Fruit fly (Drosophila melanogaster): Measurements from ENCODE around the gene Strump.

Gene Strump

DNA sequence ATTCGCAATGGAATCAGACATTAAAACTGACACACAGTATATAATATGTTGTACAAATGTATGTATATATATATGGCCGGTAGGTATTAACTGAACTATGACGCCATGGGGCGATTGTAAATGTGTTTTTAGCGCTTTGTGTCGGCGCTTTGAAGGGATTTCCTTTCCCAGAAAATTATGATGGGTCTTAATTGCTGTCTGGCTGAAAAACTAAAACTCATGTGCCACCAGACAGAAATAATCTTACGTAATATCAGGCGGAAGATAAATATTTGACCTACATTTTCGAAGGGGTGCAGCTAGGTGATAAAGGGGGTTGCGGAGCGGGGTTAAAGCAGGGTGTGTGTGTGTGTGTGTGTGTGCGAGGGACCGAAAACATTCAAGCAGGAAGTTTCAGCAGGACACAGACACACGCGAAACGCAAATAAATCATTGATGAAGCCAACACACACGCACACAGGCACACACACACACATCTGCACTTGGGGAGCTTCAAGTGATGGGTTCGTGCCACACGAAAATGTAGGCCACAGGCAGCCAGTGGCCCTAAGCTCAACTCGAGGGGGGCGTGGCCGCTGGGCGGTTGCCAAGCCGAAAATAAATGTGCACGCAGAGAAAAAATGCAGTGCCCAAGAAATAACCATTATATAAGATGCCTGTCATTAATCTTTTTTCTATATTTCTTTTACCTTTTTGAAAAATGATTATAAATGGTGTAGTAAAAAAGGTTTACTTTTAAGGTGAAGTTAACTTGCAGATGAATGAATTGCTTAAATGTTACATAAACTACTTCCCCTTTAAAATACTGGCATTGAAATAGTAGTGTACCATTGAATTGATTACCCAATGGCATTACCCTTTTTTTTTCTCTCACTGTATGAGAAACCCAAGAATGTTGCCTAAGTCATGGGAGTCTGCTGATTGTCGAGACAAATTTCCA, 35.7 kb downstream of the Strump start (continued):
- TF ChIP-seq CG6254 (GFP tag; optimal IDR thresholded peaks at IDR 0.05) (peak; percentile 30), Nf-YB (GFP tag; optimal IDR thresholded peaks at IDR 0.05) (no peak), lbe (GFP tag; optimal IDR thresholded peaks at IDR 0.05) (no peak), CG12219 (GFP tag; optimal IDR thresholded peaks at IDR 0.05) (peak; percentile 7), tap (tag; optimal IDR thresholded peaks at IDR 0.05) (peak; percentile 5), grn (GFP tag; optimal IDR thresholded peaks at IDR 0.05) (no peak), unpg (GFP tag; optimal IDR thresholded peaks at IDR 0.05) (peak; percentile 63), Abd-B (GFP tag; optimal IDR thresholded peaks at IDR 0.05) (peak; percentile 65), sc (optimal IDR thresholded peaks at IDR 0.05) (no peak), sc (GFP tag; optimal IDR thresholded peaks at IDR 0.05) (peak; percentile 14), E2f2 (GFP tag; IDR thresholded peaks at IDR 0.05) (0 out of 2 replicates have a peak, but pooled peaks have one; percentile 19), sqz (GFP tag; optimal IDR thresholded peaks at IDR 0.05) (peak; percentile 17), p53 (GFP tag; optimal IDR thresholded peaks at IDR 0.05) (no peak), nerfin-2 (GFP tag; IDR thresholded peaks at IDR 0.05; ENCODE audit: partially characterized antibody) (no peak), Usf (GFP tag; optimal IDR thresholded peaks at IDR 0.05) (no peak), Scr (GFP tag; IDR thresholded peaks at IDR 0.05; ENCODE audit: partially characterized antibody) (no peak), CG32767 (GFP tag; IDR thresholded peaks at IDR 0.05) (peak; percentile 9; the same call in 1 of the 2 replicates), CG12299 (tag; optimal IDR thresholded peaks at IDR 0.05) (no peak), CG17829 (tag; optimal IDR thresholded peaks at IDR 0.05) (peak; percentile 21), fru (optimal IDR thresholded peaks at IDR 0.05) (no peak), en (GFP tag; optimal IDR thresholded peaks at IDR 0.05) (peak; percentile 43), CG4707 (GFP tag; optimal IDR thresholded peaks at IDR 0.05) (no peak), CG42726 (GFP tag; IDR thresholded peaks at IDR 0.05; ENCODE audit: partially characterized antibody) (no peak), CG18599 (GFP tag; optimal IDR thresholded peaks at IDR 0.05) (peak; percentile 56), corto (GFP tag; optimal IDR thresholded peaks at IDR 0.05) (no peak), CG14014 (GFP tag; IDR thresholded peaks at IDR 0.05) (no peak), CoRest (tag; optimal IDR thresholded peaks at IDR 0.05) (peak; percentile 74), Dbx (GFP tag; IDR thresholded peaks at IDR 0.05) (0 out of 3 replicates have a peak, but pooled peaks have one; percentile 22), sens-2 (GFP tag; IDR thresholded peaks at IDR 0.05) (no peak), Dref (GFP tag; IDR thresholded peaks at IDR 0.05) (no peak), CG8478 (optimal IDR thresholded peaks at IDR 0.05) (no peak), CG1233 (GFP tag; optimal IDR thresholded peaks at IDR 0.05) (no peak), CrebB (tag; optimal IDR thresholded peaks at IDR 0.05) (no peak), CG2712 (tag; optimal IDR thresholded peaks at IDR 0.05) (peak; percentile 58), crp (GFP tag; optimal IDR thresholded peaks at IDR 0.05) (no peak), dimm (GFP tag; IDR thresholded peaks at IDR 0.05) (no peak), NK7.1 (GFP tag; optimal IDR thresholded peaks at IDR 0.05) (peak; percentile 2), HLHmδ (GFP tag; optimal IDR thresholded peaks at IDR 0.05) (no peak), CG16813 (GFP tag; IDR thresholded peaks at IDR 0.05; ENCODE audit: partially characterized antibody) (no peak), ro (GFP tag; IDR thresholded peaks at IDR 0.05) (no peak), CG10979 (tag; optimal IDR thresholded peaks at IDR 0.05) (peak; percentile 68), CG7357 (GFP tag; IDR thresholded peaks at IDR 0.05) (0 out of 3 replicates have a peak, but pooled peaks have one; percentile 15), CG13775 (GFP tag; optimal IDR thresholded peaks at IDR 0.05) (peak; percentile 41), CG6272 (GFP tag; IDR thresholded peaks at IDR 0.05) (no peak), CG4730 (GFP tag; IDR thresholded peaks at IDR 0.05) (no peak), Bgb (GFP tag; IDR thresholded peaks at IDR 0.05; ENCODE audit: partially characterized antibody) (no peak), nmo (GFP tag; optimal IDR thresholded peaks at IDR 0.05) (peak; percentile 72), Hr3 (GFP tag; optimal IDR thresholded peaks at IDR 0.05) (peak; percentile 46)
